Worm (Caenorhabditis elegans): Measurements from ENCODE around the gene ife-1.

- TF ChIP-seq set-16 (GFP tag; IDR thresholded peaks at IDR 0.05), result no peak
- no peak for TF ChIP-seq fkh-10 (GFP tag; optimal IDR thresholded peaks at IDR 0.05)
- peak; percentile 66; the same call in 1 of the 2 replicates for TF ChIP-seq php-3 (GFP tag; IDR thresholded peaks at IDR 0.05)
- TF ChIP-seq dmd-9 (GFP tag; IDR thresholded peaks at IDR 0.05), result no peak
- TF ChIP-seq pha-4 (GFP tag; IDR thresholded peaks at IDR 0.05), result no peak
- no peak for TF ChIP-seq pha-4 (tag; optimal IDR thresholded peaks at IDR 0.05)
- TF ChIP-seq mep-1 (tag; optimal IDR thresholded peaks at IDR 0.05), result no peak
- TF ChIP-seq zfp-3 (GFP tag; conservative IDR thresholded peaks at IDR 0.05), result no peak
These were observed 45.4 kb downstream of the ife-1 start for ce11 chrIII:13388621-13389020.
